Fruit fly (Drosophila melanogaster): ENCODE results near the gene daed.

daed gene

dm6 chr2L:2202018-2202852 is 13.9 kb downstream of the daed start (continued):
- TF ChIP-seq CG17829 (tag; optimal IDR thresholded peaks at IDR 0.05) (peak; percentile 100), corto (GFP tag; optimal IDR thresholded peaks at IDR 0.05) (peak; percentile 99), Nf-YB (GFP tag; optimal IDR thresholded peaks at IDR 0.05) (peak; percentile 90), CG1233 (GFP tag; optimal IDR thresholded peaks at IDR 0.05) (peak; percentile 98), CG3847 (GFP tag; IDR thresholded peaks at IDR 0.05) (peak; percentile 89), crc (GFP tag; optimal IDR thresholded peaks at IDR 0.05) (peak; percentile 96), Sox102F (GFP tag; optimal IDR thresholded peaks at IDR 0.05) (peak; percentile 100), ERR (GFP tag; optimal IDR thresholded peaks at IDR 0.05) (peak; percentile 94), unpg (GFP tag; optimal IDR thresholded peaks at IDR 0.05) (peak; percentile 99), sima (GFP tag; optimal IDR thresholded peaks at IDR 0.05) (peak; percentile 90), CG31388 (GFP tag; optimal IDR thresholded peaks at IDR 0.05) (peak; percentile 98), CG10543 (GFP tag; optimal IDR thresholded peaks at IDR 0.05) (peak; percentile 39), CG8089 (GFP tag; optimal IDR thresholded peaks at IDR 0.05) (peak; percentile 98), zf30C (GFP tag; optimal IDR thresholded peaks at IDR 0.05) (peak; percentile 3), eyg (GFP tag; optimal IDR thresholded peaks at IDR 0.05) (peak; percentile 92), lola (GFP tag; optimal IDR thresholded peaks at IDR 0.05) (peak in 1 of 3 experiments; percentile 100), vnd (GFP tag; IDR thresholded peaks at IDR 0.05; ENCODE audit: partially characterized antibody) (peak; percentile 77), NK7.1 (GFP tag; optimal IDR thresholded peaks at IDR 0.05) (peak; percentile 96), CG11398 (GFP tag; optimal IDR thresholded peaks at IDR 0.05) (peak; percentile 96), dan (GFP tag; IDR thresholded peaks at IDR 0.05) (peak; percentile 99), cg (GFP tag; optimal IDR thresholded peaks at IDR 0.05) (peak; percentile 81), CG11695 (GFP tag; IDR thresholded peaks at IDR 0.05) (peak; percentile 98), CG8765 (GFP tag; IDR thresholded peaks at IDR 0.05) (peak; percentile 99), CG14965 (GFP tag; optimal IDR thresholded peaks at IDR 0.05; ENCODE audit: borderline replicate concordance) (peak; percentile 85), CTCF (GFP tag; optimal IDR thresholded peaks at IDR 0.05) (peak; percentile 78), Ssrp (tag; optimal IDR thresholded peaks at IDR 0.05) (peak; percentile 99), CG2129 (GFP tag; IDR thresholded peaks at IDR 0.05; ENCODE audit: partially characterized antibody) (0 out of 2 replicates have a peak, but pooled peaks have one; percentile 33), amos (GFP tag; IDR thresholded peaks at IDR 0.05; ENCODE audit: partially characterized antibody) (peak; percentile 32; the same call in 1 of the 2 replicates), CG11247 (GFP tag; IDR thresholded peaks at IDR 0.05) (peak; percentile 96), CG3407 (GFP tag; optimal IDR thresholded peaks at IDR 0.05) (peak; percentile 99), pb (GFP tag; optimal IDR thresholded peaks at IDR 0.05) (peak; percentile 94), Tbp (GFP tag; optimal IDR thresholded peaks at IDR 0.05) (no peak), Poxn (GFP tag; IDR thresholded peaks at IDR 0.05) (no peak), CG15479 (GFP tag; optimal IDR thresholded peaks at IDR 0.05) (peak; percentile 81), her (GFP tag; optimal IDR thresholded peaks at IDR 0.05) (peak; percentile 92), caup (GFP tag; optimal IDR thresholded peaks at IDR 0.05; ENCODE audit: severe bottlenecking) (peak; percentile 87), Kr (GFP tag; optimal IDR thresholded peaks at IDR 0.05) (peak; percentile 89), CG3281 (GFP tag; optimal IDR thresholded peaks at IDR 0.05) (peak; percentile 80), Med (GFP tag) (peak; percentile 99), sob (GFP tag; IDR thresholded peaks at IDR 0.05) (peak; percentile 95), CG13894 (tag; optimal IDR thresholded peaks at IDR 0.05) (no peak), CG7786 (GFP tag; optimal IDR thresholded peaks at IDR 0.05) (peak; percentile 94), CG11504 (tag; optimal IDR thresholded peaks at IDR 0.05) (peak; percentile 98), Ptx1 (GFP tag; IDR thresholded peaks at IDR 0.05) (peak; percentile 98), CG2889 (GFP tag; IDR thresholded peaks at IDR 0.05) (peak; percentile 94), ken (GFP tag; IDR thresholded peaks at IDR 0.05) (peak; percentile 99), repo (GFP tag; optimal IDR thresholded peaks at IDR 0.05) (peak; percentile 97), CG4854 (GFP tag; optimal IDR thresholded peaks at IDR 0.05) (peak; percentile 96), al (GFP tag; IDR thresholded peaks at IDR 0.05) (peak; percentile 60)
